Worm (Caenorhabditis elegans): ENCODE results near the gene egg-1.
A peak's percentile ranks its signal among the peaks of the same experiment; 100 is the strongest.

Gene egg-1

ce11 chrIII:5769726-5770235, 41.8 kb downstream of the egg-1 start, which contains the start of gene cutl-23:
Gene cutl-23 (plus strand): TSS chrIII:5770185.
- TF ChIP-seq Y53G8AR.9 (GFP tag; conservative IDR thresholded peaks at IDR 0.05) (no peak), lsy-27 (tag; optimal IDR thresholded peaks at IDR 0.05; ENCODE audit: borderline replicate concordance, insufficient read depth) (no peak), F39B2.1 (GFP tag; IDR thresholded peaks at IDR 0.05) (0 out of 2 replicates have a peak, but pooled peaks have one; percentile 39), lir-1 (GFP tag; conservative IDR thresholded peaks at IDR 0.05) (no peak), ztf-22 (GFP tag; optimal IDR thresholded peaks at IDR 0.05) (no peak), lin-26 (GFP tag; IDR thresholded peaks at IDR 0.05) (peak; percentile 90), B0019.2 (GFP tag; conservative IDR thresholded peaks at IDR 0.05) (no peak), repo-1 (tag; optimal IDR thresholded peaks at IDR 0.05) (no peak), cebp-2 (GFP tag; IDR thresholded peaks at IDR 0.05) (no peak), F22D6.2 (tag; optimal IDR thresholded peaks at IDR 0.05) (no peak), F23B12.7 (tag; optimal IDR thresholded peaks at IDR 0.05; ENCODE audit: insufficient read depth) (peak; percentile 18), nhr-179 (tag; optimal IDR thresholded peaks at IDR 0.05) (peak; percentile 20), nhr-80 (tag; optimal IDR thresholded peaks at IDR 0.05) (no peak), ceh-91 (GFP tag; IDR thresholded peaks at IDR 0.05) (no peak), Y56A3A.18 (GFP tag; IDR thresholded peaks at IDR 0.05) (0 out of 2 replicates have a peak, but pooled peaks have one; percentile 28), tbp1 (GFP tag; optimal IDR thresholded peaks at IDR 0.05) (peak; percentile 94), sdz-38 (tag; optimal IDR thresholded peaks at IDR 0.05) (no peak), lin-40 (tag; optimal IDR thresholded peaks at IDR 0.05) (no peak), dox-1 (GFP tag; IDR thresholded peaks at IDR 0.05) (peak; percentile 64; the same call in 1 of the 2 replicates), akir-1 (GFP tag; optimal IDR thresholded peaks at IDR 0.05) (no peak), B0035.1 (tag; optimal IDR thresholded peaks at IDR 0.05) (no peak), snpc-3.4 (tag; optimal IDR thresholded peaks at IDR 0.05) (peak; percentile 66), mxl-1 (tag; optimal IDR thresholded peaks at IDR 0.05) (peak; percentile 41), ekl-4 (GFP tag; IDR thresholded peaks at IDR 0.05) (peak; percentile 66; the same call in 1 of the 2 replicates), zfh-2 (GFP tag; conservative IDR thresholded peaks at IDR 0.05) (peak; percentile 37; the same call in 1 of the 2 replicates), ztf-26 (tag; optimal IDR thresholded peaks at IDR 0.05) (peak; percentile 35), rpc-1 (optimal IDR thresholded peaks at IDR 0.05) (peak; percentile 89), rpc-1 (tag; optimal IDR thresholded peaks at IDR 0.05) (peak; percentile 88), madf-3 (GFP tag; IDR thresholded peaks at IDR 0.05) (0 out of 2 replicates have a peak, but pooled peaks have one; percentile 57), snpc-1.3 (tag; optimal IDR thresholded peaks at IDR 0.05; ENCODE audit: insufficient read depth) (peak; percentile 73), attf-6 (GFP tag; IDR thresholded peaks at IDR 0.05) (no peak), let-526 (GFP tag; IDR thresholded peaks at IDR 0.05) (no peak), ceh-27 (GFP tag; optimal IDR thresholded peaks at IDR 0.05) (peak; percentile 13), dpl-1 (GFP tag; optimal IDR thresholded peaks at IDR 0.05) (no peak), lin-54 (GFP tag; optimal IDR thresholded peaks at IDR 0.05) (peak; percentile 53), hlh-12 (tag; optimal IDR thresholded peaks at IDR 0.05) (peak; percentile 26), hmg-20 (GFP tag; IDR thresholded peaks at IDR 0.05) (no peak), madf-8 (GFP tag; conservative IDR thresholded peaks at IDR 0.05) (no peak), hrde-1 (tag; optimal IDR thresholded peaks at IDR 0.05; ENCODE audit: borderline replicate concordance) (peak; percentile 42), attf-3 (GFP tag; conservative IDR thresholded peaks at IDR 0.05) (0 out of 2 replicates have a peak, but pooled peaks have one; percentile 41), F57A8.1 (GFP tag; optimal IDR thresholded peaks at IDR 0.05) (no peak), D2030.7 (GFP tag; IDR thresholded peaks at IDR 0.05) (peak; percentile 44; the same call in 1 of the 2 replicates), T26A5.8 (tag; optimal IDR thresholded peaks at IDR 0.05) (no peak), let-607 (tag; optimal IDR thresholded peaks at IDR 0.05) (peak in 1 of 2 experiments; percentile 3), snpc-4 (GFP tag; optimal IDR thresholded peaks at IDR 0.05) (no peak), snpc-4 (tag; optimal IDR thresholded peaks at IDR 0.05) (peak in 2 of 4 experiments; percentile 16 to 37), B0261.1 (tag; optimal IDR thresholded peaks at IDR 0.05) (peak; percentile 87), hsf-1 (GFP tag; IDR thresholded peaks at IDR 0.05) (no peak)
